Fruit fly (Drosophila melanogaster) whole organism, prepupa: Measurements from ENCODE around the gene CG4686.

Experiments used
- Blimp-1 ChIP-seq: fragments of 200-800 bp; sonication (Bioruptor generic); optimal IDR thresholded peaks from 3 replicates; lab custom pipeline; 2017; ENCODE audit warnings: missing biosample characterization, missing genetic modification characterization, mild to moderate bottlenecking, moderate library complexity, missing genetic modification reagents
- CG6792 ChIP-seq: fragments of 200-800 bp; sonication (Bioruptor generic); optimal IDR thresholded peaks from 3 replicates; lab custom pipeline; 2016; ENCODE audit warnings: missing biosample characterization, missing genetic modification characterization
- Met ChIP-seq: fragments of 200-800 bp; sonication (Bioruptor generic); optimal IDR thresholded peaks from 3 replicates; lab custom pipeline; 2016; ENCODE audit warnings: missing biosample characterization, missing genetic modification characterization
- fd59A ChIP-seq: fragments of 200-800 bp; sonication (Bioruptor generic); optimal IDR thresholded peaks from 2 replicates; lab custom pipeline; 2017; ENCODE audit warnings: missing biosample characterization, mild to moderate bottlenecking, missing genetic modification characterization, missing genetic modification reagents
- salr ChIP-seq, 2 experiments: fragments of 200-800 bp; sonication (Bioruptor generic); optimal IDR thresholded peaks; 3 replicates each; lab custom pipeline; 2016 to 2018; ENCODE audit warnings: missing biosample characterization in 2 of 2, missing genetic modification characterization in 2 of 2, mild to moderate bottlenecking in 1 of 2
- topi ChIP-seq: fragments of 200-800 bp; sonication (Bioruptor generic); optimal IDR thresholded peaks from 3 replicates; lab custom pipeline; 2016; ENCODE audit warnings: missing biosample characterization, missing genetic modification characterization

dm6 chr3R:19826355-19826754 lies 37.9 kb upstream of the CG4686 start:
- no peak for TF ChIP-seq fd59A
- no peak for TF ChIP-seq Met (GFP tag; lab: Kevin White, UChicago)
- no peak for TF ChIP-seq CG6792
- no peak for TF ChIP-seq Blimp-1 (GFP tag; lab: Kevin White, UChicago)
- TF ChIP-seq topi (GFP tag; lab: Kevin White, UChicago), result no peak
- TF ChIP-seq salr (GFP tag; optimal IDR thresholded peaks at IDR 0.05; lab: Kevin White, UChicago), result no peak
